Worm (Caenorhabditis elegans) whole organism, L1 larva: ENCODE measurements around the gene mob-2.

Experiments
- C04F5.9 ChIP-seq: sonication (generic microtip); optimal IDR thresholded peaks from 2 replicates; lab custom pipeline; 2016; ENCODE audit warnings: missing genetic modification characterization, missing compliant biosample characterization
- C34B4.2 ChIP-seq: sonication (generic microtip); optimal IDR thresholded peaks from 2 replicates; lab custom pipeline; 2017; ENCODE audit warnings: mild to moderate bottlenecking, missing genetic modification characterization, missing compliant biosample characterization
- alr-1 ChIP-seq: fragments of 200-800 bp; sonication (Bioruptor generic); optimal IDR thresholded peaks from 2 replicates; lab custom pipeline; 2018; ENCODE audit warnings: borderline replicate concordance, mild to moderate bottlenecking, missing genetic modification characterization, missing compliant biosample characterization
- aly-2 ChIP-seq: fragments of 150-350 bp; optimal IDR thresholded peaks from 2 replicates; lab custom pipeline; 2014; ENCODE audit warnings: missing biosample characterization, missing genetic modification characterization
- ama-1 ChIP-seq: fragments of 150-350 bp; optimal IDR thresholded peaks from 2 replicates; lab custom pipeline; 2014
- blmp-1 ChIP-seq: fragments of 150-350 bp; optimal IDR thresholded peaks from 2 replicates; lab custom pipeline; 2014; ENCODE audit warnings: missing biosample characterization, missing genetic modification characterization
- ceh-63 ChIP-seq: fragments of 200-800 bp; sonication (Bioruptor generic); optimal IDR thresholded peaks from 2 replicates; lab custom pipeline; 2018; ENCODE audit warnings: mild to moderate bottlenecking, missing genetic modification characterization, missing compliant biosample characterization
- ceh-8 ChIP-seq: fragments of 200-800 bp; sonication (Bioruptor generic); optimal IDR thresholded peaks from 2 replicates; lab custom pipeline; 2018; ENCODE audit warnings: mild to moderate bottlenecking, missing genetic modification characterization, moderate library complexity, missing compliant biosample characterization
- ceh-82 ChIP-seq, 3 experiments: fragments of 150-350 bp in 1 of 3; sonication (generic microtip) in 2 of 3; optimal IDR thresholded peaks; 2 replicates each; lab custom pipeline; 2014 to 2017; ENCODE audit warnings: missing biosample characterization in 3 of 3, missing genetic modification characterization in 3 of 3
- ces-1 ChIP-seq: fragments of 150-350 bp; optimal IDR thresholded peaks from 2 replicates; lab custom pipeline; 2014; ENCODE audit warnings: missing biosample characterization, missing genetic modification reagents, missing genetic modification characterization
- dpl-1 ChIP-seq, 3 experiments: fragments of 150-350 bp in 2 of 3; sonication (generic microtip) in 1 of 3; optimal IDR thresholded peaks; 2 replicates each; lab custom pipeline; 2014 to 2017; ENCODE audit warnings: missing biosample characterization in 3 of 3, missing genetic modification characterization in 3 of 3, missing genetic modification reagents in 3 of 3
- dsc-1 ChIP-seq: sonication (generic microtip); optimal IDR thresholded peaks from 2 replicates; lab custom pipeline; 2016; ENCODE audit warnings: mild to moderate bottlenecking, missing genetic modification characterization, missing compliant biosample characterization
- efl-1 ChIP-seq, 4 experiments: fragments of 150-350 bp; optimal IDR thresholded peaks in 3 of 4; peaks in 1 of 4; 1 replicate in 1 of 4; 2 replicates in 3 of 4; lab custom pipeline; 2014; ENCODE audit warnings: missing biosample characterization in 2 of 4, missing genetic modification characterization in 2 of 4, missing genetic modification reagents in 2 of 4
- efl-3 ChIP-seq: fragments of 200-800 bp; sonication (Bioruptor generic); optimal IDR thresholded peaks from 2 replicates; lab custom pipeline; 2018; ENCODE audit warnings: mild to moderate bottlenecking, missing genetic modification characterization, missing compliant biosample characterization
- egl-13 ChIP-seq: sonication (generic microtip); optimal IDR thresholded peaks from 2 replicates; lab custom pipeline; 2016; ENCODE audit warnings: missing genotype, missing genetic modification reagents, missing genetic modification characterization, missing compliant biosample characterization
- egl-27 ChIP-seq, 2 experiments: fragments of 150-350 bp in 1 of 2; sonication (generic microtip); optimal IDR thresholded peaks; 3 replicates each; lab custom pipeline; 2017 to 2018; ENCODE audit warnings: missing biosample characterization in 2 of 2, missing genetic modification characterization in 2 of 2, missing genetic modification reagents in 2 of 2
- elt-2 ChIP-seq: sonication (generic microtip); optimal IDR thresholded peaks from 2 replicates; lab custom pipeline; 2016; ENCODE audit warnings: missing genetic modification characterization, mild to moderate bottlenecking, inconsistent platforms, missing compliant biosample characterization, missing genetic modification reagents
- ets-5 ChIP-seq: fragments of 200-800 bp; sonication (Bioruptor generic); IDR thresholded peaks from 2 replicates; pipeline ENCODE4 v1.3.6; 2022; ENCODE audit warnings: missing genetic modification characterization, missing compliant biosample characterization
- fkh-4 ChIP-seq: sonication (generic microtip); optimal IDR thresholded peaks from 2 replicates; lab custom pipeline; 2016; ENCODE audit warnings: missing compliant biosample characterization, missing genetic modification characterization, borderline replicate concordance
- grh-1 ChIP-seq: fragments of 200-800 bp; sonication (Bioruptor generic); IDR thresholded peaks from 2 replicates; pipeline ENCODE4 v1.3.6; 2022; ENCODE audit warnings: missing genetic modification reagents, missing genetic modification characterization, missing compliant biosample characterization
- hlh-17 ChIP-seq: fragments of 200-800 bp; sonication (Bioruptor generic); optimal IDR thresholded peaks from 2 replicates; lab custom pipeline; 2018; ENCODE audit warnings: missing genetic modification characterization, mild to moderate bottlenecking, missing compliant biosample characterization, moderate library complexity, borderline replicate concordance
- hlh-4 ChIP-seq: sonication (generic microtip); optimal IDR thresholded peaks from 2 replicates; lab custom pipeline; 2016; ENCODE audit warnings: mild to moderate bottlenecking, missing genetic modification characterization, missing compliant biosample characterization
- hpl-2 ChIP-seq: fragments of 150-350 bp; optimal IDR thresholded peaks from 2 replicates; lab custom pipeline; 2014; ENCODE audit warnings: missing biosample characterization, missing genetic modification reagents, missing genetic modification characterization
- irx-1 ChIP-seq: sonication (generic microtip); optimal IDR thresholded peaks from 2 replicates; lab custom pipeline; 2016; ENCODE audit warnings: missing genetic modification characterization, missing compliant biosample characterization
- jun-1 ChIP-seq: fragments of 150-350 bp; optimal IDR thresholded peaks from 2 replicates; lab custom pipeline; 2014; ENCODE audit warnings: missing biosample characterization, missing genetic modification reagents, missing genetic modification characterization
- lin-13 ChIP-seq: fragments of 150-350 bp; optimal IDR thresholded peaks from 2 replicates; lab custom pipeline; 2014; ENCODE audit warnings: missing biosample characterization, missing genetic modification reagents, missing genetic modification characterization
- lin-15B ChIP-seq: fragments of 150-350 bp; sonication (generic microtip); optimal IDR thresholded peaks from 3 replicates; lab custom pipeline; 2014; ENCODE audit warnings: missing biosample characterization, missing genetic modification characterization
- lin-39 ChIP-seq: fragments of 150-350 bp; optimal IDR thresholded peaks from 2 replicates; lab custom pipeline; 2014; ENCODE audit warnings: missing biosample characterization, missing genetic modification reagents, missing genetic modification characterization
- mdl-1 ChIP-seq, 2 experiments: fragments of 150-350 bp; optimal IDR thresholded peaks; 2 replicates each; lab custom pipeline; 2014 to 2017; ENCODE audit warnings: missing biosample characterization in 2 of 2, missing genetic modification characterization in 2 of 2, inconsistent platforms in 1 of 2
- nhr-12 ChIP-seq: sonication (generic microtip); optimal IDR thresholded peaks from 2 replicates; lab custom pipeline; 2017; ENCODE audit warnings: missing biosample characterization, missing genetic modification characterization
- nhr-20 ChIP-seq: sonication (generic microtip); optimal IDR thresholded peaks from 2 replicates; lab custom pipeline; 2016; ENCODE audit warnings: mild to moderate bottlenecking, missing genetic modification characterization, missing compliant biosample characterization
- nhr-237 ChIP-seq: fragments of 150-350 bp; optimal IDR thresholded peaks from 2 replicates; lab custom pipeline; 2014; ENCODE audit warnings: missing biosample characterization, missing genetic modification characterization
- nhr-28 ChIP-seq: fragments of 150-350 bp; optimal IDR thresholded peaks from 2 replicates; lab custom pipeline; 2014; ENCODE audit warnings: missing biosample characterization, missing genetic modification characterization
- nhr-71 ChIP-seq: sonication (generic microtip); optimal IDR thresholded peaks from 2 replicates; lab custom pipeline; 2016; ENCODE audit warnings: mild to moderate bottlenecking, missing genetic modification characterization, moderate library complexity, missing compliant biosample characterization
- nhr-76 ChIP-seq: sonication (generic microtip); optimal IDR thresholded peaks from 2 replicates; lab custom pipeline; 2017; ENCODE audit warnings: missing biosample characterization, missing genetic modification characterization
- nhr-77 ChIP-seq: fragments of 150-350 bp; optimal IDR thresholded peaks from 2 replicates; lab custom pipeline; 2014; ENCODE audit warnings: missing biosample characterization, missing genetic modification characterization
- nhr-85 ChIP-seq: sonication (generic microtip); peaks from one replicate; lab custom pipeline; 2016; ENCODE audit warnings: missing genetic modification characterization, inconsistent platforms, missing compliant biosample characterization
- nhr-90 ChIP-seq: sonication (generic microtip); optimal IDR thresholded peaks from 2 replicates; lab custom pipeline; 2016; ENCODE audit warnings: mild to moderate bottlenecking, missing genetic modification characterization, missing compliant biosample characterization; ENCODE audit not compliant: poor library complexity
- pax-3 ChIP-seq: fragments of 200-800 bp; sonication (Bioruptor generic); optimal IDR thresholded peaks from 2 replicates; lab custom pipeline; 2018; ENCODE audit warnings: mild to moderate bottlenecking, missing genetic modification characterization, moderate library complexity, missing compliant biosample characterization
- rnt-1 ChIP-seq: sonication (generic microtip); optimal IDR thresholded peaks from 2 replicates; lab custom pipeline; 2016; ENCODE audit warnings: mild to moderate bottlenecking, missing genetic modification characterization, moderate library complexity, missing compliant biosample characterization
- skn-1 ChIP-seq: fragments of 150-350 bp; optimal IDR thresholded peaks from 2 replicates; lab custom pipeline; 2014; ENCODE audit warnings: missing biosample characterization, missing genetic modification characterization
- snpc-4 ChIP-seq: fragments of 150-350 bp; optimal IDR thresholded peaks from 2 replicates; lab custom pipeline; 2014; ENCODE audit warnings: missing biosample characterization, missing genetic modification characterization
- sptf-1 ChIP-seq: fragments of 150-350 bp; optimal IDR thresholded peaks from 2 replicates; lab custom pipeline; 2014; ENCODE audit warnings: missing biosample characterization, missing genetic modification characterization
- tbx-2 ChIP-seq: sonication (generic microtip); optimal IDR thresholded peaks from 2 replicates; lab custom pipeline; 2016; ENCODE audit warnings: missing genetic modification characterization, missing compliant biosample characterization
- unc-30 ChIP-seq: sonication (generic microtip); optimal IDR thresholded peaks from 2 replicates; lab custom pipeline; 2017; ENCODE audit warnings: missing biosample characterization, missing genetic modification characterization
- unc-86 ChIP-seq: sonication (generic microtip); optimal IDR thresholded peaks from 2 replicates; lab custom pipeline; 2016; ENCODE audit warnings: missing genetic modification characterization, missing compliant biosample characterization
- unc-98 ChIP-seq: fragments of 200-800 bp; sonication (Bioruptor generic); IDR thresholded peaks from 2 replicates; pipeline ENCODE4 v1.3.6; 2022; ENCODE audit warnings: missing genetic modification characterization, missing compliant biosample characterization
- vab-15 ChIP-seq: sonication (generic microtip); optimal IDR thresholded peaks from 2 replicates; lab custom pipeline; 2017; ENCODE audit warnings: missing genotype, mild to moderate bottlenecking, missing genetic modification characterization, missing compliant biosample characterization
- zag-1 ChIP-seq: fragments of 150-350 bp; optimal IDR thresholded peaks from 2 replicates; lab custom pipeline; 2014; ENCODE audit warnings: missing biosample characterization, missing genetic modification characterization
- ztf-11 ChIP-seq, 2 experiments: sonication (generic microtip); optimal IDR thresholded peaks; 2 replicates each; lab custom pipeline; 2016 to 2017; ENCODE audit warnings: missing genetic modification characterization in 2 of 2, missing biosample characterization in 1 of 2, missing compliant biosample characterization in 1 of 2

The mob-2 gene

DNA sequence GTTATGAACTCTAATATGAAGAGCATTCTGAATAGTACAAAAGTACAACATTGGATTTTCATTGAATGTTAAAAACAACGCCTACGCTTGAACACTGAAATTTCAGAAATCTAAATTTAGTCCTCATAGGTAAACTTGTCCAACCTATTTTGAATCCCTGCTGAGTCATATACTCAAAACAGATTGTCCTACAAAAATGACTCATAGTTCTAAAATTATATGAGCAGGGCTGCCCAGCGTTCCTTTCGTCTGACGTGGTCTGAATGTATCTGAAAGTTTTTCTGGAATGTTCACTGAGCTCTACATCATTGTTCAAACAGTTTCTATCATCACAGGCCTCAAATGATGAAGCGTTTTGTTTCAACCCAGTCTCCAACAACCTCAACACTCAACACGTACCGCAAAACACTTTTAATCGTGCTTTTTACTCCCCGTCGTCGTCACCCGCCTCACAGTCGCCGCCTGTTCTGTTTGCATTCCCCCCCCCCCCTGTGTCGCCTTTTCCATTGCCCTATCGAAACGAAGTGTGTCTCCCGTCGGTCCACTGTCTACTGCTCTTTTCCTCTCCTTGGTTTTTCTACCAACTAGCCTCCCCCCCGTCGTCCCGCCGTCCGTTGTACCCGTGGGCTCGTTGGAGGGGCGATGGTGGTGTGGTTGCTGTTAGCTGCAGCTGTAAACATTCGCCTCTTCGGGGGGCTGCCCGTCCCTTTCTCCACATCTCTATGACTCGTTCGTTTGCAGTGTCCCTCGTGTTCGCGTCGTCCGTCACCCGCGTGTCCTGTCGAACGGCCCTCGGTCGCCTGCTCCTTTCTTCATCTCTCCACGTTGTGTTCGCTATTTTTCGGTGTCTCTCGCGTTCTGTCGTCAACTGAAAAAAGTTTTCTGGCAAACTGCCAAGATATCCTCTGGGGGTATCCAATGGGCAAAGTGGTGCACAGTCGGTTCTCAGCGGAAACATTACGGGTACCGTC, 25.8 kb downstream of the mob-2 start:
- TF ChIP-seq nhr-90 (tag; lab: Kevin White, UChicago) (peak; percentile 26), efl-1 (optimal IDR thresholded peaks at IDR 0.05; lab: Kevin White, UChicago) (peak in 1 of 2 experiments; percentile 17), efl-1 (GFP tag; optimal IDR thresholded peaks at IDR 0.05 in 1 of 2; lab: Kevin White, UChicago) (peak in 1 of 2 experiments; percentile 85), hlh-4 (no peak), rnt-1 (peak; percentile 32), nhr-12 (tag; lab: Kevin White, UChicago) (no peak), dsc-1 (tag; lab: Kevin White, UChicago) (no peak), elt-2 (tag; lab: Kevin White, UChicago) (peak; percentile 58), unc-30 (tag; lab: Kevin White, UChicago) (no peak), egl-27 (tag; optimal IDR thresholded peaks at IDR 0.05; lab: Kevin White, UChicago) (no peak), C04F5.9 (tag; lab: Kevin White, UChicago) (no peak), vab-15 (tag; lab: Kevin White, UChicago) (no peak), grh-1 (GFP tag; lab: Robert Waterston, UW) (0 out of 2 replicates have a peak, but pooled peaks have one; percentile 4), tbx-2 (peak; percentile 34), nhr-28 (tag; lab: Kevin White, UChicago) (no peak), alr-1 (no peak), nhr-77 (tag; lab: Kevin White, UChicago) (no peak), dpl-1 (GFP tag; optimal IDR thresholded peaks at IDR 0.05; lab: Kevin White, UChicago) (no peak), ceh-8 (GFP tag; lab: Kevin White, UChicago) (peak; percentile 21), lin-13 (GFP tag; lab: Kevin White, UChicago) (no peak), ceh-63 (no peak), blmp-1 (tag; lab: Kevin White, UChicago) (no peak), aly-2 (tag; lab: Kevin White, UChicago) (peak; percentile 2), nhr-76 (no peak), ama-1 (lab: Kevin White, UChicago) (peak; percentile 66), pax-3 (tag; lab: Kevin White, UChicago) (no peak), mdl-1 (tag; optimal IDR thresholded peaks at IDR 0.05; lab: Kevin White, UChicago) (peak in 1 of 2 experiments; percentile 27), unc-98 (no peak), jun-1 (peak; percentile 29), ztf-11 (tag; optimal IDR thresholded peaks at IDR 0.05; lab: Kevin White, UChicago) (peak in 1 of 2 experiments; percentile 66), snpc-4 (no peak), lin-15B (tag; lab: Kevin White, UChicago) (no peak), irx-1 (tag; lab: Kevin White, UChicago) (no peak), ceh-82 (tag; optimal IDR thresholded peaks at IDR 0.05; lab: Kevin White, UChicago) (peak in 1 of 3 experiments; percentile 20), nhr-20 (peak; percentile 42), sptf-1 (no peak), zag-1 (tag; lab: Kevin White, UChicago) (no peak), ets-5 (GFP tag; lab: Robert Waterston, UW) (no peak), ces-1 (GFP tag; lab: Kevin White, UChicago) (no peak), nhr-71 (tag; lab: Kevin White, UChicago) (peak; percentile 57), nhr-237 (no peak), efl-3 (no peak), skn-1 (tag; lab: Kevin White, UChicago) (peak; percentile 5), unc-86 (no peak), C34B4.2 (tag; lab: Kevin White, UChicago) (no peak), lin-39 (tag; lab: Kevin White, UChicago) (no peak), nhr-85 (tag; lab: Kevin White, UChicago) (peak; percentile 83), hpl-2 (GFP tag; lab: Kevin White, UChicago) (no peak), hlh-17 (GFP tag; lab: Kevin White, UChicago) (peak; percentile 45), fkh-4 (no peak), egl-13 (tag; lab: Kevin White, UChicago) (no peak)
